Worm (Caenorhabditis elegans): ENCODE measurements around the gene K09E9.4.
A peak's percentile ranks its signal among the peaks of the same experiment; 100 is the strongest.

ce11 chrX:15613745-15614229 is 16.5 kb downstream of the K09E9.4 start, which contains the start of gene K09E9.3:
- TF ChIP-seq med-1 (GFP tag; optimal IDR thresholded peaks at IDR 0.05; ENCODE audit: insufficient read depth), result no peak
- TF ChIP-seq T22C8.4 (GFP tag; IDR thresholded peaks at IDR 0.05), result no peak
- no peak for TF ChIP-seq klf-2 (GFP tag; conservative IDR thresholded peaks at IDR 0.05)
- no peak for TF ChIP-seq ztf-29 (GFP tag; IDR thresholded peaks at IDR 0.05)
- TF ChIP-seq flt-1 (GFP tag; IDR thresholded peaks at IDR 0.05), result peak; percentile 34; the same call in 1 of the 2 replicates
- 0 out of 2 replicates have a peak, but pooled peaks have one; percentile 23 for TF ChIP-seq ztf-23 (GFP tag; IDR thresholded peaks at IDR 0.05)

Measured in whole organism, midembryonic.